Worm (Caenorhabditis elegans) whole organism, L4 larva: ENCODE measurements around the gene Y116A8C.33.

Experiments
- F10B5.3 ChIP-seq: sonication (generic microtip); optimal IDR thresholded peaks from 2 replicates; lab custom pipeline; 2016; ENCODE audit warnings: mild to moderate bottlenecking, missing genetic modification characterization, missing compliant biosample characterization
- egl-27 ChIP-seq: sonication (generic microtip); optimal IDR thresholded peaks from 3 replicates; lab custom pipeline; 2017; ENCODE audit warnings: missing biosample characterization, missing genetic modification reagents, missing genetic modification characterization
- fkh-10 ChIP-seq: fragments of 150-350 bp; optimal IDR thresholded peaks from 2 replicates; lab custom pipeline; 2014; ENCODE audit warnings: missing biosample characterization, missing genetic modification reagents, missing genetic modification characterization
- lir-3 ChIP-seq: sonication (generic microtip); optimal IDR thresholded peaks from 2 replicates; lab custom pipeline; 2016; ENCODE audit warnings: mild to moderate bottlenecking, missing genetic modification characterization, missing compliant biosample characterization
- mxl-2 ChIP-seq: fragments of 200-800 bp; sonication (Bioruptor generic); conservative IDR thresholded peaks from 2 replicates; pipeline ENCODE4 v1.3.6; 2022; ENCODE audit warnings: missing genetic modification reagents, missing genetic modification characterization, missing compliant biosample characterization
- nhr-42 ChIP-seq: fragments of 200-800 bp; sonication (Bioruptor generic); IDR thresholded peaks from 2 replicates; pipeline ENCODE4 v1.3.6; 2022; ENCODE audit warnings: missing genetic modification characterization, missing compliant biosample characterization
- nhr-6 ChIP-seq: fragments of 150-350 bp; optimal IDR thresholded peaks from 2 replicates; lab custom pipeline; 2014; ENCODE audit warnings: missing biosample characterization, missing genetic modification characterization
- pqm-1 ChIP-seq: sonication (generic microtip); optimal IDR thresholded peaks from 2 replicates; lab custom pipeline; 2017; ENCODE audit warnings: missing biosample characterization, missing genetic modification characterization
- skn-1 ChIP-seq: fragments of 150-350 bp; optimal IDR thresholded peaks from 2 replicates; lab custom pipeline; 2014; ENCODE audit warnings: missing biosample characterization, missing genetic modification characterization
- zfp-2 ChIP-seq: sonication (generic microtip); optimal IDR thresholded peaks from 2 replicates; lab custom pipeline; 2016; ENCODE audit warnings: mild to moderate bottlenecking, missing genetic modification characterization, missing compliant biosample characterization

DNA sequence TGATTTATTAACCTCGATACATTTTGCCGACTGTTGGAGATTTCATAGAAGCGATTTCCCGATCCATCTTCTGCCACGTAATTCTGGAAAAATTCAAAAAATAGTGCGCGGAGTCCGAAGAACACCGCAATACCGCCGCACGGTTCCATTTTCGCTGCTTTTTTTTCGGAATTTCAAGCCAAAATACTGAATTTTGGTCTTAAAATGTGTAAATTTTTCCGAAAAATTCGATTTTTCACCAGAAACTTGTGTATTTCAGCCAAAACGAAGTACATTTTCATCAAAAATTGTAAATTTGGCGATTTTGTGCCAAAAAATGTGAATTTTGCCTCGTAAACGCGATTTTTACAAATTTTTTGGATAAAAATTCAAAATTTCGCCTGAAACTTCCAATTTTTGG, 8.8 kb upstream of the Y116A8C.33 start:
- TF ChIP-seq fkh-10 (GFP tag; lab: Kevin White, UChicago) (no peak), nhr-42 (GFP tag; lab: Robert Waterston, UW) (no peak), mxl-2 (GFP tag; lab: Robert Waterston, UW) (no peak), egl-27 (tag; lab: Kevin White, UChicago) (no peak), lir-3 (tag; lab: Kevin White, UChicago) (no peak), pqm-1 (tag; lab: Kevin White, UChicago) (no peak), F10B5.3 (tag; lab: Kevin White, UChicago) (no peak), nhr-6 (tag; lab: Kevin White, UChicago) (no peak), zfp-2 (tag; lab: Kevin White, UChicago) (no peak), skn-1 (tag; lab: Kevin White, UChicago) (no peak)
